Fruit fly (Drosophila melanogaster) whole organism, embryonic: ENCODE results near the gene Argk1.

ENCODE experiments used
- Antp ChIP-seq: fragments of 200-800 bp; sonication (Bioruptor generic); optimal IDR thresholded peaks from 3 replicates; lab custom pipeline; 2016; ENCODE audit warnings: missing biosample characterization, missing genetic modification characterization
- Blimp-1 ChIP-seq: fragments of 200-800 bp; sonication (Bioruptor generic); optimal IDR thresholded peaks from 3 replicates; lab custom pipeline; 2018; ENCODE audit warnings: missing biosample characterization, missing genetic modification characterization, mild to moderate bottlenecking, moderate library complexity, missing genetic modification reagents
- CG10274 ChIP-seq: fragments of 200-800 bp; sonication (Bioruptor generic); optimal IDR thresholded peaks from 3 replicates; lab custom pipeline; 2017; ENCODE audit warnings: missing biosample characterization, mild to moderate bottlenecking, missing genetic modification characterization
- CG10565 ChIP-seq: fragments of 200-800 bp; sonication (Bioruptor generic); optimal IDR thresholded peaks from 3 replicates; lab custom pipeline; 2016; ENCODE audit warnings: missing biosample characterization, mild to moderate bottlenecking, missing genetic modification characterization
- CG12155 ChIP-seq: fragments of 200-800 bp; sonication (Bioruptor generic); optimal IDR thresholded peaks from 3 replicates; lab custom pipeline; 2016; ENCODE audit warnings: missing biosample characterization, missing genetic modification characterization
- CG13296 ChIP-seq: fragments of 200-800 bp; sonication (Bioruptor generic); optimal IDR thresholded peaks from 3 replicates; lab custom pipeline; 2018; ENCODE audit warnings: missing biosample characterization, mild to moderate bottlenecking, missing genetic modification characterization
- CG13424 ChIP-seq: fragments of 200-800 bp; sonication (Bioruptor generic); optimal IDR thresholded peaks from 2 replicates; lab custom pipeline; 2019; ENCODE audit warnings: missing biosample characterization, mild to moderate bottlenecking, missing genetic modification characterization, moderate library complexity
- CG13894 ChIP-seq: fragments of 200-800 bp; sonication (Bioruptor generic); optimal IDR thresholded peaks from 3 replicates; lab custom pipeline; 2018; ENCODE audit warnings: missing biosample characterization, mild to moderate bottlenecking, missing genetic modification characterization, moderate library complexity
- CG14014 ChIP-seq: fragments of 200-800 bp; sonication (Bioruptor generic); IDR thresholded peaks from 2 replicates; pipeline ENCODE4 v1.3.6; 2022; ENCODE audit warnings: missing biosample characterization, missing genetic modification characterization
- CG15011 ChIP-seq: fragments of 200-800 bp; sonication (Bioruptor generic); optimal IDR thresholded peaks from 3 replicates; lab custom pipeline; 2018; ENCODE audit warnings: missing biosample characterization, mild to moderate bottlenecking, missing genetic modification characterization
- CG15073 ChIP-seq: fragments of 200-800 bp; sonication (Bioruptor generic); optimal IDR thresholded peaks from 2 replicates; lab custom pipeline; 2016; ENCODE audit warnings: missing biosample characterization, missing genetic modification characterization
- CG16779 ChIP-seq: fragments of 200-800 bp; sonication (Bioruptor generic); IDR thresholded peaks from 2 replicates; pipeline ENCODE4 v1.3.6; 2022; ENCODE audit warnings: missing biosample characterization, missing genetic modification characterization
- CG17359 ChIP-seq: fragments of 200-800 bp; sonication (Bioruptor generic); optimal IDR thresholded peaks from 3 replicates; lab custom pipeline; 2018; ENCODE audit warnings: missing biosample characterization, mild to moderate bottlenecking, missing genetic modification characterization, moderate library complexity
- CG34422 ChIP-seq: fragments of 200-800 bp; sonication (Bioruptor generic); IDR thresholded peaks from 3 replicates; pipeline ENCODE4 v1.3.6; 2022; ENCODE audit warnings: missing biosample characterization, missing genetic modification characterization
- CG5953 ChIP-seq: fragments of 200-800 bp; sonication (Bioruptor generic); IDR thresholded peaks from 2 replicates; pipeline ENCODE4 v1.3.6; 2022; ENCODE audit warnings: missing biosample characterization, missing genetic modification characterization
- CG6854 ChIP-seq: fragments of 200-800 bp; sonication (Bioruptor generic); optimal IDR thresholded peaks from 3 replicates; lab custom pipeline; 2017; ENCODE audit warnings: missing biosample characterization, mild to moderate bottlenecking, missing genetic modification characterization
- CG7357 ChIP-seq: fragments of 200-800 bp; sonication (Bioruptor generic); IDR thresholded peaks from 3 replicates; pipeline ENCODE4 v1.3.6; 2022; ENCODE audit warnings: missing biosample characterization, missing genetic modification characterization
- CG9215 ChIP-seq: fragments of 200-800 bp; sonication (Bioruptor generic); IDR thresholded peaks from 2 replicates; pipeline ENCODE4 v1.3.6; 2022; ENCODE audit warnings: missing biosample characterization, missing genetic modification characterization
- Dbx ChIP-seq: fragments of 200-800 bp; sonication (Bioruptor generic); IDR thresholded peaks from 3 replicates; pipeline ENCODE4 v1.3.6; 2022; ENCODE audit warnings: missing biosample characterization, missing genetic modification characterization
- Dll ChIP-seq: fragments of 200-800 bp; sonication (Bioruptor generic); IDR thresholded peaks from 4 replicates; pipeline ENCODE4 v1.3.6; 2022; ENCODE audit warnings: missing biosample characterization, missing genetic modification characterization; ENCODE audit not compliant: partially characterized antibody
- ERR ChIP-seq: fragments of 200-800 bp; sonication (Bioruptor generic); optimal IDR thresholded peaks from 2 replicates; lab custom pipeline; 2016; ENCODE audit warnings: missing biosample characterization, missing genetic modification characterization
- Eip74EF ChIP-seq, 2 experiments: fragments of 200-800 bp in 1 of 2; fragments of >200 bp in 1 of 2; sonication (Bioruptor generic) in 1 of 2; optimal IDR thresholded peaks; 2 replicates each; lab custom pipeline; 2017 to 2019; ENCODE audit warnings: missing biosample characterization in 2 of 2, missing genetic modification characterization in 2 of 2, mild to moderate bottlenecking in 1 of 2, moderate library complexity in 1 of 2
- GATAe ChIP-seq: fragments of 200-800 bp; sonication (Bioruptor generic); conservative IDR thresholded peaks from 2 replicates; pipeline ENCODE4 v1.3.6; 2022; ENCODE audit warnings: missing biosample characterization, missing genetic modification characterization
- HmgZ ChIP-seq: fragments of 200-800 bp; sonication (Bioruptor generic); optimal IDR thresholded peaks from 2 replicates; lab custom pipeline; 2018; ENCODE audit warnings: missing biosample characterization, mild to moderate bottlenecking, missing genetic modification characterization
- Meics ChIP-seq: fragments of 200-800 bp; sonication (Bioruptor generic); optimal IDR thresholded peaks from 2 replicates; lab custom pipeline; 2017; ENCODE audit warnings: missing biosample characterization, mild to moderate bottlenecking, missing genetic modification characterization
- Myb ChIP-seq: fragments of 200-800 bp; sonication (Bioruptor generic); optimal IDR thresholded peaks from 2 replicates; lab custom pipeline; 2016; ENCODE audit warnings: missing biosample characterization, missing genetic modification characterization
- Nf-YB ChIP-seq: fragments of 200-800 bp; sonication (Bioruptor generic); optimal IDR thresholded peaks from 3 replicates; lab custom pipeline; 2019; ENCODE audit warnings: missing biosample characterization, mild to moderate bottlenecking, missing genetic modification characterization, moderate library complexity
- Sry-δ ChIP-seq: fragments of 200-800 bp; sonication (Bioruptor generic); optimal IDR thresholded peaks from 2 replicates; lab custom pipeline; 2016; ENCODE audit warnings: missing biosample characterization, missing genetic modification characterization
- Ssrp ChIP-seq: fragments of 200-800 bp; sonication (Bioruptor generic); optimal IDR thresholded peaks from 2 replicates; lab custom pipeline; 2018; ENCODE audit warnings: missing biosample characterization, mild to moderate bottlenecking, missing genetic modification characterization, moderate library complexity
- Taf1 ChIP-seq: fragments of 200-800 bp; sonication (Bioruptor generic); IDR thresholded peaks from 2 replicates; pipeline ENCODE4 v1.3.6; 2022; ENCODE audit warnings: missing biosample characterization, missing genetic modification characterization
- amos ChIP-seq: fragments of 200-800 bp; sonication (Bioruptor generic); IDR thresholded peaks from 2 replicates; pipeline ENCODE4 v1.3.6; 2022; ENCODE audit warnings: missing biosample characterization, missing genetic modification characterization; ENCODE audit not compliant: partially characterized antibody
- chn ChIP-seq: fragments of 200-800 bp; sonication (Bioruptor generic); optimal IDR thresholded peaks from 2 replicates; lab custom pipeline; 2016; ENCODE audit warnings: missing biosample characterization, missing genetic modification characterization
- crol ChIP-seq: fragments of 200-800 bp; sonication (Bioruptor generic); IDR thresholded peaks from 2 replicates; pipeline ENCODE4 v1.3.6; 2022; ENCODE audit warnings: missing biosample characterization, missing genetic modification characterization
- crp ChIP-seq, 2 experiments: fragments of 200-800 bp; sonication (Bioruptor generic); optimal IDR thresholded peaks; 2 replicates in 1 of 2; 3 replicates in 1 of 2; lab custom pipeline; 2017; ENCODE audit warnings: missing biosample characterization in 2 of 2, missing genetic modification characterization in 2 of 2, mild to moderate bottlenecking in 1 of 2, moderate library complexity in 1 of 2
- disco-r ChIP-seq: fragments of 200-800 bp; sonication (Bioruptor generic); optimal IDR thresholded peaks from 2 replicates; lab custom pipeline; 2016; ENCODE audit warnings: missing biosample characterization, missing genetic modification characterization
- dmrt11E ChIP-seq: fragments of 200-800 bp; sonication (Bioruptor generic); optimal IDR thresholded peaks from 3 replicates; lab custom pipeline; 2018; ENCODE audit warnings: missing biosample characterization, mild to moderate bottlenecking, missing genetic modification characterization, moderate library complexity
- dmrt99B ChIP-seq: fragments of 200-800 bp; sonication (Bioruptor generic); optimal IDR thresholded peaks from 2 replicates; lab custom pipeline; 2018; ENCODE audit warnings: missing biosample characterization, mild to moderate bottlenecking, missing genetic modification characterization, moderate library complexity
- esg ChIP-seq: fragments of 200-800 bp; sonication (Bioruptor generic); conservative IDR thresholded peaks from 2 replicates; pipeline ENCODE4 v1.3.6; 2022; ENCODE audit warnings: missing biosample characterization, missing genetic modification characterization
- ewg ChIP-seq: fragments of 200-800 bp; sonication (Bioruptor generic); optimal IDR thresholded peaks from 3 replicates; lab custom pipeline; 2017; ENCODE audit warnings: mild to moderate bottlenecking, missing biosample characterization, missing genetic modification reagents, missing genetic modification characterization
- fu2 ChIP-seq: fragments of 200-800 bp; sonication (Bioruptor generic); optimal IDR thresholded peaks from 2 replicates; lab custom pipeline; 2016; ENCODE audit warnings: missing biosample characterization, missing genetic modification characterization
- jigr1 ChIP-seq: fragments of 200-800 bp; sonication (Bioruptor generic); IDR thresholded peaks from 3 replicates; pipeline ENCODE4 v1.3.6; 2022; ENCODE audit warnings: missing biosample characterization, missing genetic modification characterization
- kni ChIP-seq: fragments of 200-800 bp; sonication (Bioruptor generic); optimal IDR thresholded peaks from 3 replicates; lab custom pipeline; 2017; ENCODE audit warnings: mild to moderate bottlenecking, missing biosample characterization, missing genetic modification reagents, missing genetic modification characterization
- lola ChIP-seq, 3 experiments: fragments of >200 bp in 2 of 3; fragments of 200-800 bp in 1 of 3; sonication (Bioruptor generic) in 1 of 3; optimal IDR thresholded peaks; 2 replicates each; lab custom pipeline; 2017 to 2019; ENCODE audit warnings: missing biosample characterization in 3 of 3, missing genetic modification characterization in 3 of 3, mild to moderate bottlenecking in 1 of 3, moderate library complexity in 1 of 3
- odd ChIP-seq: fragments of 200-800 bp; sonication (Bioruptor generic); optimal IDR thresholded peaks from 2 replicates; lab custom pipeline; 2017; ENCODE audit warnings: missing biosample characterization, mild to moderate bottlenecking, missing genetic modification characterization
- otp ChIP-seq: fragments of 200-800 bp; sonication (Bioruptor generic); IDR thresholded peaks from 3 replicates; pipeline ENCODE4, ENCODE4 v1.3.6; 2022; ENCODE audit warnings: missing biosample characterization, missing genetic modification characterization
- pb ChIP-seq: fragments of 200-800 bp; sonication (Bioruptor generic); optimal IDR thresholded peaks from 3 replicates; lab custom pipeline; 2016; ENCODE audit warnings: missing biosample characterization, missing genetic modification characterization
- pita ChIP-seq: fragments of 200-800 bp; sonication (Bioruptor generic); optimal IDR thresholded peaks from 2 replicates; lab custom pipeline; 2017; ENCODE audit warnings: missing biosample characterization, mild to moderate bottlenecking, missing genetic modification characterization
- pzg ChIP-seq: fragments of 200-800 bp; sonication (Bioruptor generic); optimal IDR thresholded peaks from 3 replicates; lab custom pipeline; 2018; ENCODE audit warnings: missing biosample characterization, mild to moderate bottlenecking, missing genetic modification characterization, moderate library complexity
- unpg ChIP-seq: fragments of 200-800 bp; sonication (Bioruptor generic); optimal IDR thresholded peaks from 3 replicates; lab custom pipeline; 2018; ENCODE audit warnings: missing biosample characterization, mild to moderate bottlenecking, missing genetic modification characterization, moderate library complexity
- vvl ChIP-seq: fragments of 200-800 bp; sonication (Bioruptor generic); IDR thresholded peaks from 2 replicates; pipeline ENCODE4 v1.3.6; 2022; ENCODE audit warnings: missing biosample characterization, missing genetic modification characterization
- zen ChIP-seq: fragments of 200-800 bp; sonication (Bioruptor generic); optimal IDR thresholded peaks from 3 replicates; lab custom pipeline; 2018; ENCODE audit warnings: missing biosample characterization, mild to moderate bottlenecking, missing genetic modification characterization, moderate library complexity

Argk1 gene

dm6 chr3L:9033537-9033936 is 32.3 kb downstream of the Argk1 start (continued):
- TF ChIP-seq CG9215 (GFP tag; lab: Robert Waterston, UW), result no peak
- no peak for TF ChIP-seq CG16779
- TF ChIP-seq Taf1 (GFP tag; lab: Robert Waterston, UW), result no peak
- no peak for TF ChIP-seq pita
- TF ChIP-seq disco-r (GFP tag; lab: Kevin White, UChicago), result no peak
- no peak for TF ChIP-seq crp (GFP tag; optimal IDR thresholded peaks at IDR 0.05; lab: Kevin White, UChicago)
- no peak for TF ChIP-seq Dll (GFP tag; lab: Robert Waterston, UW)
- no peak for TF ChIP-seq CG34422 (GFP tag; lab: Robert Waterston, UW)
- no peak for TF ChIP-seq pzg (GFP tag; lab: Kevin White, UChicago)
- TF ChIP-seq CG13424 (tag; lab: Kevin White, UChicago), result peak; percentile 34
- no peak for TF ChIP-seq Eip74EF (GFP tag; optimal IDR thresholded peaks at IDR 0.05; lab: Kevin White, UChicago)
- no peak for TF ChIP-seq CG15011
- TF ChIP-seq ewg (GFP tag; lab: Kevin White, UChicago), result no peak
- TF ChIP-seq CG6854 (GFP tag; lab: Kevin White, UChicago), result no peak
- peak; percentile 28 for TF ChIP-seq dmrt11E (tag; lab: Kevin White, UChicago)
- no peak for TF ChIP-seq Dbx (GFP tag; lab: Robert Waterston, UW)
- TF ChIP-seq CG7357 (GFP tag; lab: Robert Waterston, UW), result no peak
- TF ChIP-seq pb (GFP tag; lab: Kevin White, UChicago), result no peak
- TF ChIP-seq CG13296 (GFP tag; lab: Kevin White, UChicago), result no peak
- no peak for TF ChIP-seq CG12155 (GFP tag; lab: Kevin White, UChicago)
- TF ChIP-seq Antp, result no peak
- no peak for TF ChIP-seq otp (GFP tag; lab: Robert Waterston, UW)
- TF ChIP-seq CG10274 (GFP tag; lab: Kevin White, UChicago), result peak; percentile 74
- no peak for TF ChIP-seq CG15073
- TF ChIP-seq CG17359, result no peak
- TF ChIP-seq Myb (GFP tag; lab: Kevin White, UChicago), result no peak
- peak; percentile 22 for TF ChIP-seq Blimp-1 (GFP tag; lab: Kevin White, UChicago)
- TF ChIP-seq HmgZ (tag; lab: Kevin White, UChicago), result no peak
- no peak for TF ChIP-seq GATAe (GFP tag; lab: Robert Waterston, UW)
- TF ChIP-seq CG10565 (GFP tag; lab: Kevin White, UChicago), result no peak
- TF ChIP-seq lola (GFP tag; optimal IDR thresholded peaks at IDR 0.05; lab: Kevin White, UChicago), result peak in 1 of 3 experiments; percentile 29
- TF ChIP-seq dmrt99B (tag; lab: Kevin White, UChicago), result peak; percentile 64
- peak; percentile 38 for TF ChIP-seq Ssrp (tag; lab: Kevin White, UChicago)
- TF ChIP-seq CG5953 (GFP tag; lab: Robert Waterston, UW), result no peak
- TF ChIP-seq crol, result no peak

dm6 chr3L:9032871-9033270 is 33.0 kb downstream of the Argk1 start:
- no peak for TF ChIP-seq kni (GFP tag; lab: Kevin White, UChicago)
- peak in 1 of 3 experiments; percentile 45 for TF ChIP-seq lola (GFP tag; optimal IDR thresholded peaks at IDR 0.05; lab: Kevin White, UChicago)
- TF ChIP-seq Sry-δ (GFP tag; lab: Kevin White, UChicago), result no peak
- TF ChIP-seq CG14014 (GFP tag; lab: Robert Waterston, UW), result no peak
- TF ChIP-seq CG5953 (GFP tag; lab: Robert Waterston, UW), result no peak
- no peak for TF ChIP-seq ERR
- no peak for TF ChIP-seq CG13894 (tag; lab: Kevin White, UChicago)
- no peak for TF ChIP-seq jigr1
- TF ChIP-seq zen (tag; lab: Kevin White, UChicago), result no peak
- no peak for TF ChIP-seq odd
- no peak for TF ChIP-seq fu2 (GFP tag; lab: Kevin White, UChicago)
- no peak for TF ChIP-seq Nf-YB (GFP tag; lab: Kevin White, UChicago)
- 0 out of 2 replicates have a peak, but pooled peaks have one; percentile 17 for TF ChIP-seq esg (GFP tag; lab: Robert Waterston, UW)
- no peak for TF ChIP-seq Meics (GFP tag; lab: Kevin White, UChicago)
- 0 out of 2 replicates have a peak, but pooled peaks have one; percentile 15 for TF ChIP-seq vvl
- TF ChIP-seq chn, result no peak
- no peak for TF ChIP-seq unpg (GFP tag; lab: Kevin White, UChicago)
- TF ChIP-seq amos (GFP tag; lab: Robert Waterston, UW), result no peak
